Worm (Caenorhabditis elegans): ENCODE measurements around the gene C37E2.3.

Gene C37E2.3

DNA sequence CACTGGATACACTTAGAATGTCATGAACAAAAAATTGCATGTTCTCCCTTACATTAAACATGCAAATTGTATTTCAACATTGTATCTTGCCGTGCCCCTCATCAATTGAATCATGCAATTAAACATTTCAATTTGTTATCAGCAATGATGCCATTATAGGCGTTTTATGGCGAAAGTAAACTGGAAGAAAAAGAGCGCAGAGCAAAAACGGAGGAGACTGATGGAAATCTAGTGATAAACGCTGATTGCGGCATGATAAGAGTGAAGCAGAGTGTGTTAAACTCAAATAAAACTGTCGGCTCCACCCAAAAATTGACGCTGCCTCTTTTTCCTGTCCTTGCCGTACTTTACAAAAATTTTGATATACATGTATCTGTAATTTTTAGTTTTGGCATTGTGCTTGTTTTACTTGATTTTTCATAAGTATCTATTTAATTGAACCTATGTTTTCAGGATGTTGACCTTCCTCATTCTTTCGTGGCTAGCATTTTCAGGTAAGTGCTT lies 34.3 kb downstream of the C37E2.3 start, which contains the start of gene K06G5.1 (continued):
- no peak for TF ChIP-seq nhr-11 (tag; optimal IDR thresholded peaks at IDR 0.05)
- no peak for TF ChIP-seq egl-27 (tag; optimal IDR thresholded peaks at IDR 0.05)
- TF ChIP-seq mdt-29 (GFP tag; IDR thresholded peaks at IDR 0.05), result no peak
- TF ChIP-seq php-3 (GFP tag; IDR thresholded peaks at IDR 0.05), result peak; percentile 100
- peak; percentile 50; the same call in 1 of the 2 replicates for TF ChIP-seq pha-4 (GFP tag; IDR thresholded peaks at IDR 0.05)
- no peak for TF ChIP-seq pha-4 (tag; optimal IDR thresholded peaks at IDR 0.05)
- TF ChIP-seq nhr-28 (tag; optimal IDR thresholded peaks at IDR 0.05), result peak; percentile 97
- TF ChIP-seq unc-62 (GFP tag; optimal IDR thresholded peaks at IDR 0.05 in 1 of 2), result peak; percentile 24 to 53
- no peak for TF ChIP-seq unc-62 (tag; optimal IDR thresholded peaks at IDR 0.05)
- TF ChIP-seq tra-1 (GFP tag; IDR thresholded peaks at IDR 0.05), result peak; percentile 91
- TF ChIP-seq dpl-1 (GFP tag; optimal IDR thresholded peaks at IDR 0.05), result no peak
- TF ChIP-seq Y105C5A.15 (GFP tag; IDR thresholded peaks at IDR 0.05), result no peak
- peak; percentile 55 for TF ChIP-seq nhr-102 (tag; optimal IDR thresholded peaks at IDR 0.05)
- peak in 1 of 2 experiments; percentile 20 for TF ChIP-seq daf-16 (GFP tag; optimal IDR thresholded peaks at IDR 0.05)
- peak; percentile 92 for TF ChIP-seq daf-16 (tag; optimal IDR thresholded peaks at IDR 0.05)
- TF ChIP-seq D1046.2 (GFP tag; IDR thresholded peaks at IDR 0.05), result no peak
- peak; percentile 60; the same call in 1 of the 2 replicates for TF ChIP-seq ceh-20 (GFP tag; IDR thresholded peaks at IDR 0.05)
- no peak for TF ChIP-seq nhr-25 (tag; optimal IDR thresholded peaks at IDR 0.05; ENCODE audit: borderline replicate concordance, insufficient read depth)
- TF ChIP-seq sdz-12 (GFP tag; optimal IDR thresholded peaks at IDR 0.05), result no peak
- no peak for TF ChIP-seq aly-2 (tag; optimal IDR thresholded peaks at IDR 0.05)
- TF ChIP-seq F44E2.7 (GFP tag; IDR thresholded peaks at IDR 0.05), result no peak
- TF ChIP-seq fos-1 (tag; optimal IDR thresholded peaks at IDR 0.05), result no peak
- peak; percentile 94 for TF ChIP-seq dmd-6 (GFP tag; IDR thresholded peaks at IDR 0.05)
- TF ChIP-seq ZK546.5 (tag; optimal IDR thresholded peaks at IDR 0.05), result no peak
- no peak for TF ChIP-seq zip-2 (tag; optimal IDR thresholded peaks at IDR 0.05)

DNA sequence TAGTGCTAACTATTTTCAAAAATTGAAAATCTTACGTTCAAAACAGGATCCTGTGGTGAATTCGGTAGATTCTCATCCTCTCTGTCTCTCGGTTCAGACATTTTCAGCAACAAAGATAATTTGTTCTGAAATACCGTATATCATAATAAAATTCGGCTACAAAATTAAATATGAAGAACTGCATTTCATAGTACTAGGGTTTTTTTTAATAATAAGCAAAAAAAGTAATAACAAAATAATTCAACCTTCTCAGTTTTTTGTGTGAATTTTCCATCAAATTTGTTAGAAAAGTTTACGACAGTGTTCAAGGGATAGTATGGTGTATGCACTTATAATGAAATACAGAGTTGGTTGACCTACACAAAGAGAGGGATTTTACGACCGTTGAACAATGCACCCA lies 42.9 kb downstream of the C37E2.3 start, which contains the start of gene K06G5.3:
Gene K06G5.3, minus strand, starts transcription at position 101 of the 400 bp plus-strand sequence.
- TF ChIP-seq sdz-12 (GFP tag; optimal IDR thresholded peaks at IDR 0.05) (no peak), spr-3 (GFP tag; optimal IDR thresholded peaks at IDR 0.05) (no peak), spr-1 (tag; optimal IDR thresholded peaks at IDR 0.05) (no peak), mep-1 (tag; optimal IDR thresholded peaks at IDR 0.05) (no peak)

DNA sequence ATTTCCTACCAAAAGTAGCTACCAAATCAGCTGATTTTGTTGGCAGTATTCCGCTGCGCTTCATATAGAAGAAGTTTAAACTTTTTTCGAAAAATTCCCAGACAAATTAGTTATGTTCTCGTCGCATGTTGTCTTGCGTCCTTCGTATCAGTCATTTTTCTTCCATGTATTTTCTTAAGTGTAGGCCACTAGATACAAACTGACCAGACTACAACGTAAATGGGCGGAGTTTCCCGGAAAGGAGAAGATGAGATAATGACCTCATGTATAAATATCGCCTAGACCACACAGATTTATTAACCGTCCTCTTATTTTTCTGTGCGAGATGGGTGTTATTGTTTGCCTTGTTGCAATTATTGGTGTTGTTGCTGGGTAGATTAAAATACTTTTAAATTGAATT lies 45.0 kb downstream of the C37E2.3 start, which contains the start of gene cyp-13B2:
Gene cyp-13B2, plus strand, starts transcription at position 301 of the 400 bp plus-strand sequence.
- TF ChIP-seq attf-4 (tag; optimal IDR thresholded peaks at IDR 0.05) (no peak), F10B5.3 (tag; optimal IDR thresholded peaks at IDR 0.05) (no peak), ztf-7 (tag; optimal IDR thresholded peaks at IDR 0.05) (no peak), fkh-10 (GFP tag; optimal IDR thresholded peaks at IDR 0.05) (no peak), snpc-4 (tag; optimal IDR thresholded peaks at IDR 0.05) (no peak), ceh-82 (tag; optimal IDR thresholded peaks at IDR 0.05) (no peak), zfp-3 (GFP tag; conservative IDR thresholded peaks at IDR 0.05) (no peak), fos-1 (tag; optimal IDR thresholded peaks at IDR 0.05) (no peak), nhr-237 (tag; optimal IDR thresholded peaks at IDR 0.05) (no peak), daf-16 (GFP tag; optimal IDR thresholded peaks at IDR 0.05) (no peak), daf-16 (tag; optimal IDR thresholded peaks at IDR 0.05) (no peak), dmd-8 (GFP tag; IDR thresholded peaks at IDR 0.05) (no peak), set-16 (GFP tag; IDR thresholded peaks at IDR 0.05) (no peak), nhr-48 (tag; optimal IDR thresholded peaks at IDR 0.05) (no peak), lin-13 (GFP tag; optimal IDR thresholded peaks at IDR 0.05) (no peak), egl-27 (tag; optimal IDR thresholded peaks at IDR 0.05) (no peak), nhr-28 (tag; optimal IDR thresholded peaks at IDR 0.05) (no peak), nhr-10 (tag; optimal IDR thresholded peaks at IDR 0.05) (no peak), dmd-6 (GFP tag; IDR thresholded peaks at IDR 0.05) (no peak), dmd-9 (GFP tag; IDR thresholded peaks at IDR 0.05) (no peak), R02D3.7 (tag; optimal IDR thresholded peaks at IDR 0.05) (no peak)

Measured in whole organism, L4 larva.